Fruit fly (Drosophila melanogaster): ENCODE results near the gene RNaseX25.

RNaseX25 gene

dm6 chr3L:7988828-7989673 is 18.7 kb downstream of the RNaseX25 start (continued):
- TF ChIP-seq pros (GFP tag; optimal IDR thresholded peaks at IDR 0.05) (peak; percentile 7), CG4360 (GFP tag; IDR thresholded peaks at IDR 0.05) (peak; percentile 54), CG12155 (GFP tag; optimal IDR thresholded peaks at IDR 0.05) (peak; percentile 54), CG13624 (GFP tag; optimal IDR thresholded peaks at IDR 0.05) (no peak), CG11695 (GFP tag; IDR thresholded peaks at IDR 0.05) (peak; percentile 72), pum (GFP tag; optimal IDR thresholded peaks at IDR 0.05) (peak; percentile 37), CG15011 (GFP tag; optimal IDR thresholded peaks at IDR 0.05) (peak; percentile 15), CG4404 (GFP tag; IDR thresholded peaks at IDR 0.05) (peak; percentile 80), CG10959 (GFP tag; IDR thresholded peaks at IDR 0.05) (peak; percentile 80), CG14667 (GFP tag; IDR thresholded peaks at IDR 0.05) (no peak), slbo (GFP tag; IDR thresholded peaks at IDR 0.05) (0 out of 2 replicates have a peak, but pooled peaks have one; percentile 43), crol (GFP tag; IDR thresholded peaks at IDR 0.05) (peak; percentile 95), esg (GFP tag; conservative IDR thresholded peaks at IDR 0.05) (peak; percentile 57), CG11247 (GFP tag; IDR thresholded peaks at IDR 0.05) (no peak), Ets65A (GFP tag) (peak; percentile 74), onecut (GFP tag; IDR thresholded peaks at IDR 0.05) (peak; percentile 29; the same call in 1 of the 2 replicates), CG6254 (GFP tag; optimal IDR thresholded peaks at IDR 0.05) (peak; percentile 69), CG43689 (GFP tag; IDR thresholded peaks at IDR 0.05) (no peak), CG18619 (GFP tag; optimal IDR thresholded peaks at IDR 0.05) (peak; percentile 57), HHEX (GFP tag; optimal IDR thresholded peaks at IDR 0.05) (peak; percentile 32), CG17328 (GFP tag; IDR thresholded peaks at IDR 0.05) (peak; percentile 35), salm (tag; optimal IDR thresholded peaks at IDR 0.05) (no peak), Atf6 (GFP tag; IDR thresholded peaks at IDR 0.05) (peak; percentile 30; the same call in 1 of the 2 replicates), CG17359 (tag; optimal IDR thresholded peaks at IDR 0.05) (peak; percentile 74), Six4 (GFP tag; optimal IDR thresholded peaks at IDR 0.05) (peak; percentile 65), sna (GFP tag; IDR thresholded peaks at IDR 0.05; ENCODE audit: partially characterized antibody) (no peak), caup (GFP tag; optimal IDR thresholded peaks at IDR 0.05; ENCODE audit: severe bottlenecking) (peak; percentile 9), sima (GFP tag; optimal IDR thresholded peaks at IDR 0.05) (no peak), TFAM (GFP tag; optimal IDR thresholded peaks at IDR 0.05) (peak; percentile 39), cato (GFP tag; optimal IDR thresholded peaks at IDR 0.05; ENCODE audit: borderline replicate concordance) (peak; percentile 56), ro (GFP tag; IDR thresholded peaks at IDR 0.05) (peak; percentile 31; the same call in 1 of the 2 replicates), gcm (GFP tag; optimal IDR thresholded peaks at IDR 0.05) (peak; percentile 74), Sry-δ (GFP tag; optimal IDR thresholded peaks at IDR 0.05) (no peak), CG18262 (tag; optimal IDR thresholded peaks at IDR 0.05) (peak; percentile 93), corto (GFP tag; optimal IDR thresholded peaks at IDR 0.05) (no peak), Atf3 (GFP tag; optimal IDR thresholded peaks at IDR 0.05) (peak; percentile 13), Dip2 (GFP tag; IDR thresholded peaks at IDR 0.05) (no peak), CG2202 (tag; optimal IDR thresholded peaks at IDR 0.05) (peak; percentile 74), stc (GFP tag; IDR thresholded peaks at IDR 0.05) (peak; percentile 46; the same call in 1 of the 2 replicates), CG8359 (GFP tag; optimal IDR thresholded peaks at IDR 0.05; ENCODE audit: borderline replicate concordance) (peak; percentile 74), CG31441 (GFP tag; IDR thresholded peaks at IDR 0.05) (peak; percentile 84), Taf1 (GFP tag; IDR thresholded peaks at IDR 0.05) (no peak), Atf-2 (GFP tag; optimal IDR thresholded peaks at IDR 0.05) (peak; percentile 22), Hr3 (GFP tag; optimal IDR thresholded peaks at IDR 0.05) (peak; percentile 61), CG15601 (tag; optimal IDR thresholded peaks at IDR 0.05) (peak; percentile 83), kah (GFP tag; optimal IDR thresholded peaks at IDR 0.05) (peak; percentile 17), CG30403 (GFP tag; optimal IDR thresholded peaks at IDR 0.05) (peak; percentile 67), CG8924 (tag; optimal IDR thresholded peaks at IDR 0.05) (peak; percentile 71), CG4820 (GFP tag; optimal IDR thresholded peaks at IDR 0.05) (peak; percentile 84)

Data from whole organism, embryonic.